Fruit fly (Drosophila melanogaster): Measurements from ENCODE around the gene CG5885.

CG5885 gene

dm6 chr2L:9966983-9967737 lies 49.0 kb upstream of the CG5885 start, which contains the start of the genes Dref and RpL13 (continued):
- TF ChIP-seq CG2129 (GFP tag; IDR thresholded peaks at IDR 0.05; ENCODE audit: partially characterized antibody) (peak; percentile 47), corto (GFP tag; optimal IDR thresholded peaks at IDR 0.05) (peak; percentile 77), CG6254 (GFP tag; optimal IDR thresholded peaks at IDR 0.05) (peak; percentile 79), stwl (tag; optimal IDR thresholded peaks at IDR 0.05) (peak; percentile 76), ap (GFP tag; IDR thresholded peaks at IDR 0.05) (peak; percentile 46), CG8089 (GFP tag; optimal IDR thresholded peaks at IDR 0.05) (peak; percentile 73), Meics (GFP tag; optimal IDR thresholded peaks at IDR 0.05) (peak; percentile 94), en (GFP tag; optimal IDR thresholded peaks at IDR 0.05) (peak; percentile 86), Sox102F (GFP tag; optimal IDR thresholded peaks at IDR 0.05) (peak; percentile 68), CG3838 (GFP tag; optimal IDR thresholded peaks at IDR 0.05) (peak; percentile 71), pb (GFP tag; optimal IDR thresholded peaks at IDR 0.05) (peak; percentile 91), MTF-1 (GFP tag; optimal IDR thresholded peaks at IDR 0.05; ENCODE audit: borderline replicate concordance) (peak; percentile 96), CG17361 (GFP tag; IDR thresholded peaks at IDR 0.05) (peak; percentile 90), tx (GFP tag; optimal IDR thresholded peaks at IDR 0.05) (peak; percentile 77), CG10274 (GFP tag; optimal IDR thresholded peaks at IDR 0.05) (peak; percentile 78), pzg (GFP tag; optimal IDR thresholded peaks at IDR 0.05) (peak; percentile 83), CG9797 (GFP tag; optimal IDR thresholded peaks at IDR 0.05) (peak; percentile 65), ERR (GFP tag; optimal IDR thresholded peaks at IDR 0.05) (peak; percentile 74), CG32767 (GFP tag; IDR thresholded peaks at IDR 0.05) (peak; percentile 76), CG33557 (GFP tag; optimal IDR thresholded peaks at IDR 0.05) (peak; percentile 89), HLHmδ (GFP tag; optimal IDR thresholded peaks at IDR 0.05) (peak; percentile 96), CG34224 (GFP tag; IDR thresholded peaks at IDR 0.05; ENCODE audit: partially characterized antibody) (peak; percentile 82), prd (optimal IDR thresholded peaks at IDR 0.05) (no peak), prd (GFP tag; IDR thresholded peaks at IDR 0.05) (peak; percentile 60), cas (GFP tag; IDR thresholded peaks at IDR 0.05) (no peak), Elba2 (GFP tag; optimal IDR thresholded peaks at IDR 0.05) (no peak), BtbVII (GFP tag; optimal IDR thresholded peaks at IDR 0.05) (peak; percentile 94), klu (GFP tag; IDR thresholded peaks at IDR 0.05) (peak; percentile 41; the same call in 1 of the 2 replicates), dati (GFP tag; IDR thresholded peaks at IDR 0.05) (peak; percentile 71), CG7357 (GFP tag; IDR thresholded peaks at IDR 0.05) (0 out of 3 replicates have a peak, but pooled peaks have one; percentile 41), dmrt99B (tag; optimal IDR thresholded peaks at IDR 0.05) (peak; percentile 81), esg (GFP tag; conservative IDR thresholded peaks at IDR 0.05) (peak; percentile 52), Antp (GFP tag; optimal IDR thresholded peaks at IDR 0.05) (peak; percentile 85), wek (GFP tag; optimal IDR thresholded peaks at IDR 0.05) (peak; percentile 91), chn (GFP tag; optimal IDR thresholded peaks at IDR 0.05) (peak; percentile 64), CG13287 (GFP tag; IDR thresholded peaks at IDR 0.05; ENCODE audit: partially characterized antibody) (peak; percentile 85), CG12219 (GFP tag; optimal IDR thresholded peaks at IDR 0.05) (peak; percentile 87), slbo (GFP tag; IDR thresholded peaks at IDR 0.05) (peak; percentile 77), Aef1 (GFP tag; IDR thresholded peaks at IDR 0.05) (peak; percentile 47), Dip3 (GFP tag; optimal IDR thresholded peaks at IDR 0.05) (peak; percentile 80), bbx (GFP tag; IDR thresholded peaks at IDR 0.05; ENCODE audit: partially characterized antibody) (peak; percentile 68), CG12071 (GFP tag; optimal IDR thresholded peaks at IDR 0.05) (peak; percentile 94), CG13296 (GFP tag; optimal IDR thresholded peaks at IDR 0.05) (peak; percentile 97), aop (GFP tag; IDR thresholded peaks at IDR 0.05) (no peak), psq (GFP tag; optimal IDR thresholded peaks at IDR 0.05) (peak; percentile 44), Max (GFP tag; optimal IDR thresholded peaks at IDR 0.05) (peak; percentile 73), CG34422 (GFP tag; IDR thresholded peaks at IDR 0.05) (peak; percentile 77; the same call in 2 of the 3 replicates), CG32532 (GFP tag; IDR thresholded peaks at IDR 0.05) (peak; percentile 81), CG13424 (tag; optimal IDR thresholded peaks at IDR 0.05) (peak; percentile 80)
